Worm (Caenorhabditis elegans): Measurements from ENCODE around the gene fbxb-47.

ce11 chrII:1735145-1735544, 31.9 kb upstream of the fbxb-47 start:
- TF ChIP-seq bed-1 (GFP tag; IDR thresholded peaks at IDR 0.05) (no peak), F37B4.10 (GFP tag; IDR thresholded peaks at IDR 0.05) (no peak), ama-1 (optimal IDR thresholded peaks at IDR 0.05) (no peak), ama-1 (GFP tag; optimal IDR thresholded peaks at IDR 0.05) (no peak), F49E8.2 (tag; optimal IDR thresholded peaks at IDR 0.05; ENCODE audit: insufficient read depth) (no peak), pbrm-1 (GFP tag; IDR thresholded peaks at IDR 0.05) (no peak), hlh-26 (GFP tag; conservative IDR thresholded peaks at IDR 0.05) (no peak), F10E7.11 (tag; optimal IDR thresholded peaks at IDR 0.05) (no peak), C17E4.6 (GFP tag; IDR thresholded peaks at IDR 0.05) (no peak)
